Worm (Caenorhabditis elegans) whole organism, L4 larva: ENCODE data around the gene Y53C12B.7.
A peak's percentile ranks its signal among the peaks of the same experiment; 100 is the strongest.

Source experiments
- R02D3.7 ChIP-seq: fragments of 150-350 bp; sonication (generic microtip); optimal IDR thresholded peaks from 3 replicates; lab custom pipeline; 2014; ENCODE audit warnings: missing biosample characterization, missing genetic modification characterization
- T20F7.1 ChIP-seq: fragments of 200-800 bp; sonication (Bioruptor generic); optimal IDR thresholded peaks from 2 replicates; lab custom pipeline; 2018; ENCODE audit warnings: mild to moderate bottlenecking, missing genetic modification characterization, missing compliant biosample characterization
- Y105C5A.15 ChIP-seq: fragments of 200-800 bp; sonication (Bioruptor generic); IDR thresholded peaks from 2 replicates; pipeline ENCODE4 v1.3.6; 2022; ENCODE audit warnings: missing genetic modification characterization, missing compliant biosample characterization
- Y48G9A.11 ChIP-seq: fragments of 200-800 bp; sonication (Bioruptor generic); IDR thresholded peaks from 2 replicates; pipeline ENCODE4 v1.3.6; 2022; ENCODE audit warnings: missing genetic modification reagents, missing genetic modification characterization, missing compliant biosample characterization
- Y75B8A.6 ChIP-seq: fragments of 200-800 bp; sonication (Bioruptor generic); IDR thresholded peaks from 2 replicates; pipeline ENCODE4 v1.3.6; 2022; ENCODE audit warnings: missing genetic modification reagents, missing genetic modification characterization, missing compliant biosample characterization
- ZK337.2 ChIP-seq: fragments of 200-800 bp; sonication (Bioruptor generic); IDR thresholded peaks from 2 replicates; pipeline ENCODE4 v1.3.6; 2022; ENCODE audit warnings: missing genetic modification reagents, missing genetic modification characterization, missing compliant biosample characterization
- ZK546.5 ChIP-seq, 2 experiments: sonication (generic microtip); optimal IDR thresholded peaks; 2 replicates each; lab custom pipeline; 2017; ENCODE audit warnings: missing biosample characterization in 2 of 2, missing genetic modification characterization in 2 of 2
- aly-2 ChIP-seq: sonication (generic microtip); optimal IDR thresholded peaks from 2 replicates; lab custom pipeline; 2018; ENCODE audit warnings: missing biosample characterization, missing genetic modification characterization
- arid-1 ChIP-seq: fragments of 200-800 bp; sonication (Bioruptor generic); conservative IDR thresholded peaks from 2 replicates; pipeline ENCODE4 v1.3.6; 2022; ENCODE audit warnings: missing genetic modification reagents, missing genetic modification characterization, missing compliant biosample characterization
- ceh-20 ChIP-seq: fragments of 200-800 bp; sonication (Bioruptor generic); IDR thresholded peaks from 2 replicates; pipeline ENCODE4 v1.3.6; 2022; ENCODE audit warnings: missing genetic modification reagents, missing genetic modification characterization, missing compliant biosample characterization
- ceh-32 ChIP-seq: sonication (generic microtip); optimal IDR thresholded peaks from 2 replicates; lab custom pipeline; 2016; ENCODE audit warnings: mild to moderate bottlenecking, missing genetic modification characterization, missing compliant biosample characterization; ENCODE audit not compliant: poor library complexity
- ceh-62 ChIP-seq: sonication (generic microtip); optimal IDR thresholded peaks from 2 replicates; lab custom pipeline; 2017; ENCODE audit warnings: missing biosample characterization, missing genetic modification characterization
- ces-1 ChIP-seq: fragments of 150-350 bp; sonication (generic microtip); optimal IDR thresholded peaks from 4 replicates; lab custom pipeline; 2014; ENCODE audit warnings: missing biosample characterization, missing genetic modification reagents, missing genetic modification characterization
- cey-2 ChIP-seq: sonication (generic microtip); optimal IDR thresholded peaks from 3 replicates; lab custom pipeline; 2017; ENCODE audit warnings: missing genetic modification characterization, mild to moderate bottlenecking, missing compliant biosample characterization, antibody characterized with exemption, borderline replicate concordance; ENCODE audit not compliant: insufficient read depth
- daf-12 ChIP-seq: fragments of 150-350 bp; optimal IDR thresholded peaks from 2 replicates; lab custom pipeline; 2014; ENCODE audit warnings: missing biosample characterization, missing genetic modification reagents, missing genetic modification characterization
- daf-16 ChIP-seq, 3 experiments: sonication (generic microtip); optimal IDR thresholded peaks; 2 replicates each; lab custom pipeline; 2016 to 2017; ENCODE audit warnings: missing genetic modification characterization in 3 of 3, missing genetic modification reagents in 3 of 3, mild to moderate bottlenecking in 2 of 3, missing compliant biosample characterization in 2 of 3, missing biosample characterization in 1 of 3, moderate library complexity in 1 of 3
- daf-19 ChIP-seq: fragments of 200-800 bp; sonication (Bioruptor generic); conservative IDR thresholded peaks from 2 replicates; pipeline ENCODE4 v1.3.6; 2022; ENCODE audit warnings: missing genetic modification characterization, missing compliant biosample characterization
- daf-8 ChIP-seq: fragments of 200-800 bp; sonication (Bioruptor generic); IDR thresholded peaks from 2 replicates; pipeline ENCODE4 v1.3.6; 2022; ENCODE audit warnings: missing genetic modification characterization, missing compliant biosample characterization
- dmd-9 ChIP-seq: fragments of 200-800 bp; sonication (Bioruptor generic); IDR thresholded peaks from 2 replicates; pipeline ENCODE4 v1.3.6; 2022; ENCODE audit warnings: missing genetic modification reagents, missing genetic modification characterization, missing compliant biosample characterization
- dpl-1 ChIP-seq: fragments of 150-350 bp; optimal IDR thresholded peaks from 2 replicates; lab custom pipeline; 2014; ENCODE audit warnings: missing biosample characterization, missing genetic modification reagents, missing genetic modification characterization
- egl-27 ChIP-seq: sonication (generic microtip); optimal IDR thresholded peaks from 3 replicates; lab custom pipeline; 2017; ENCODE audit warnings: missing biosample characterization, missing genetic modification reagents, missing genetic modification characterization
- egl-43 ChIP-seq: fragments of 200-800 bp; sonication (Bioruptor generic); IDR thresholded peaks from 2 replicates; pipeline ENCODE4 v1.3.6; 2022; ENCODE audit warnings: missing genetic modification reagents, missing genetic modification characterization, missing compliant biosample characterization
- jun-1 ChIP-seq: fragments of 150-350 bp; optimal IDR thresholded peaks from 2 replicates; lab custom pipeline; 2014; ENCODE audit warnings: missing biosample characterization, missing genetic modification reagents, missing genetic modification characterization
- lim-7 ChIP-seq: fragments of 200-800 bp; sonication (Bioruptor generic); IDR thresholded peaks from 2 replicates; pipeline ENCODE4 v1.3.6; 2022; ENCODE audit warnings: missing genetic modification characterization, missing compliant biosample characterization
- lin-13 ChIP-seq: fragments of 150-350 bp; optimal IDR thresholded peaks from 2 replicates; lab custom pipeline; 2014; ENCODE audit warnings: missing biosample characterization, missing genetic modification reagents, missing genetic modification characterization
- lin-29 ChIP-seq: fragments of 200-800 bp; sonication (Bioruptor generic); IDR thresholded peaks from 2 replicates; pipeline ENCODE4 v1.3.6; 2022; ENCODE audit warnings: missing genetic modification reagents, missing genetic modification characterization, missing compliant biosample characterization
- lin-38 ChIP-seq: fragments of 200-800 bp; sonication (Bioruptor generic); IDR thresholded peaks from 2 replicates; pipeline ENCODE4 v1.3.6; 2022; ENCODE audit warnings: missing genetic modification reagents, missing genetic modification characterization, missing compliant biosample characterization
- lsy-2 ChIP-seq, 2 experiments: fragments of 150-350 bp in 1 of 2; sonication (generic microtip) in 1 of 2; optimal IDR thresholded peaks; 2 replicates each; lab custom pipeline; 2014 to 2017; ENCODE audit warnings: missing biosample characterization in 2 of 2, missing genetic modification characterization in 2 of 2
- madf-5 ChIP-seq, 2 experiments: fragments of 200-800 bp; sonication (Bioruptor generic); IDR thresholded peaks; 2 replicates each; pipeline ENCODE4 v1.3.6; 2022; ENCODE audit warnings: missing compliant biosample characterization in 2 of 2, missing genetic modification characterization in 2 of 2
- mdl-1 ChIP-seq, 2 experiments: fragments of 150-350 bp in 1 of 2; sonication (generic microtip) in 1 of 2; optimal IDR thresholded peaks; 2 replicates each; lab custom pipeline; 2014 to 2017; ENCODE audit warnings: missing biosample characterization in 2 of 2, missing genetic modification characterization in 2 of 2
- mxl-2 ChIP-seq: fragments of 200-800 bp; sonication (Bioruptor generic); conservative IDR thresholded peaks from 2 replicates; pipeline ENCODE4 v1.3.6; 2022; ENCODE audit warnings: missing genetic modification reagents, missing genetic modification characterization, missing compliant biosample characterization
- mxl-3 ChIP-seq: fragments of 200-800 bp; sonication (Bioruptor generic); optimal IDR thresholded peaks from 2 replicates; lab custom pipeline; 2018; ENCODE audit warnings: mild to moderate bottlenecking, missing genetic modification characterization, missing compliant biosample characterization
- nhr-102 ChIP-seq: sonication (generic microtip); optimal IDR thresholded peaks from 2 replicates; lab custom pipeline; 2016; ENCODE audit warnings: mild to moderate bottlenecking, missing genetic modification characterization, moderate library complexity, missing compliant biosample characterization
- nhr-11 ChIP-seq: fragments of 150-350 bp; optimal IDR thresholded peaks from 2 replicates; lab custom pipeline; 2014; ENCODE audit warnings: missing biosample characterization, missing genetic modification characterization
- nhr-237 ChIP-seq: sonication (generic microtip); optimal IDR thresholded peaks from 2 replicates; lab custom pipeline; 2017; ENCODE audit warnings: missing biosample characterization, missing genetic modification characterization
- nhr-41 ChIP-seq: fragments of 200-800 bp; sonication (Bioruptor generic); IDR thresholded peaks from 2 replicates; pipeline ENCODE4 v1.3.6; 2022; ENCODE audit warnings: missing genetic modification reagents, missing genetic modification characterization, missing compliant biosample characterization
- nhr-42 ChIP-seq: fragments of 200-800 bp; sonication (Bioruptor generic); IDR thresholded peaks from 2 replicates; pipeline ENCODE4 v1.3.6; 2022; ENCODE audit warnings: missing genetic modification characterization, missing compliant biosample characterization
- nhr-6 ChIP-seq: fragments of 150-350 bp; optimal IDR thresholded peaks from 2 replicates; lab custom pipeline; 2014; ENCODE audit warnings: missing biosample characterization, missing genetic modification characterization
- nhr-76 ChIP-seq: fragments of 150-350 bp; optimal IDR thresholded peaks from 2 replicates; lab custom pipeline; 2014; ENCODE audit warnings: missing biosample characterization, missing genetic modification characterization
- pqm-1 ChIP-seq: sonication (generic microtip); optimal IDR thresholded peaks from 2 replicates; lab custom pipeline; 2017; ENCODE audit warnings: missing biosample characterization, missing genetic modification characterization
- rbr-2 ChIP-seq: sonication (generic microtip); optimal IDR thresholded peaks from 2 replicates; lab custom pipeline; 2016; ENCODE audit warnings: missing genotype, missing genetic modification characterization, missing compliant biosample characterization
- sdz-12 ChIP-seq: fragments of 200-800 bp; sonication (Bioruptor generic); optimal IDR thresholded peaks from 2 replicates; lab custom pipeline; 2018; ENCODE audit warnings: mild to moderate bottlenecking, missing genetic modification characterization, missing compliant biosample characterization
- skn-1 ChIP-seq: fragments of 150-350 bp; optimal IDR thresholded peaks from 2 replicates; lab custom pipeline; 2014; ENCODE audit warnings: missing biosample characterization, missing genetic modification characterization
- snpc-1.2 ChIP-seq: fragments of 200-800 bp; sonication (Bioruptor generic); IDR thresholded peaks from 2 replicates; pipeline ENCODE4 v1.3.6; 2022; ENCODE audit warnings: missing genetic modification reagents, missing genetic modification characterization, missing compliant biosample characterization
- snpc-4 ChIP-seq: fragments of 150-350 bp; optimal IDR thresholded peaks from 2 replicates; lab custom pipeline; 2014; ENCODE audit warnings: missing biosample characterization, missing genetic modification characterization
- spr-3 ChIP-seq: fragments of 200-800 bp; sonication (Bioruptor generic); optimal IDR thresholded peaks from 2 replicates; lab custom pipeline; 2018; ENCODE audit warnings: mild to moderate bottlenecking, missing genetic modification characterization, missing compliant biosample characterization
- tra-1 ChIP-seq: fragments of 200-800 bp; sonication (Bioruptor generic); IDR thresholded peaks from 2 replicates; pipeline ENCODE4 v1.3.6; 2022; ENCODE audit warnings: missing genetic modification reagents, missing genetic modification characterization, missing compliant biosample characterization
- unc-39 ChIP-seq: sonication (generic microtip); optimal IDR thresholded peaks from 2 replicates; lab custom pipeline; 2017; ENCODE audit warnings: missing biosample characterization, missing genetic modification characterization
- zfp-2 ChIP-seq: sonication (generic microtip); optimal IDR thresholded peaks from 2 replicates; lab custom pipeline; 2016; ENCODE audit warnings: mild to moderate bottlenecking, missing genetic modification characterization, missing compliant biosample characterization
- zip-11 ChIP-seq: fragments of 200-800 bp; sonication (Bioruptor generic); IDR thresholded peaks from 2 replicates; pipeline ENCODE4 v1.3.6; 2022; ENCODE audit warnings: missing genetic modification characterization, missing compliant biosample characterization
- zip-2 ChIP-seq: fragments of 150-350 bp; optimal IDR thresholded peaks from 2 replicates; lab custom pipeline; 2014; ENCODE audit warnings: missing biosample characterization, missing genetic modification characterization

Gene Y53C12B.7

DNA sequence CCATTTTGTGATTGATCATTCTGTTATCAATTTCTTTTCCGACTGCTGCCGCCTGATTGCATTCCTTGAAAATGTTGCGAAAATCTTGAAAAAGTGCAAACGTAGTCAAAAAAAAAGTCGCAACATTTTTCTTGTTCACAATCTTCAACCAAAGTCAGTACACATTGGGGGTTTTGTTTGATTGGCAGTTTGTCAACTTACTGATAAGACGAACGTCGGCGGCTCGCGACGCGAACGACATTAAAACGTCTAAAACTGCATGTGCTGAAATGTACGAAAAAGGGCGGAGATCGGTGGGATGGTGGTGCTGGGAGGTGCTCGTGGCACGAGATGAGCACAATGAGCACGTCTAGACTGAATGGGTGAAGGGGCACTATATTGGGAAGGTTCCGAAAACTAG, 14.2 kb downstream of the Y53C12B.7 start (continued):
- 0 out of 2 replicates have a peak, but pooled peaks have one; percentile 45 for TF ChIP-seq nhr-42 (GFP tag; lab: Robert Waterston, UW)
- no peak for TF ChIP-seq zfp-2 (tag; lab: Kevin White, UChicago)
- peak; percentile 49; the same call in 1 of the 2 replicates for TF ChIP-seq lim-7 (GFP tag; lab: Robert Waterston, UW)
- TF ChIP-seq sdz-12 (GFP tag; lab: Kevin White, UChicago): no peak
- TF ChIP-seq madf-5 (GFP tag; IDR thresholded peaks at IDR 0.05; lab: Robert Waterston, UW): no peak
- 0 out of 2 replicates have a peak, but pooled peaks have one; percentile 7 for TF ChIP-seq arid-1 (GFP tag; lab: Robert Waterston, UW)
- no peak for TF ChIP-seq egl-27 (tag; lab: Kevin White, UChicago)
- TF ChIP-seq dmd-9 (GFP tag; lab: Robert Waterston, UW): no peak
- TF ChIP-seq nhr-11 (tag; lab: Kevin White, UChicago): no peak
- no peak for TF ChIP-seq ceh-20 (GFP tag; lab: Robert Waterston, UW)
- TF ChIP-seq spr-3 (GFP tag; lab: Kevin White, UChicago): peak; percentile 38
- no peak for TF ChIP-seq nhr-76 (tag; lab: Kevin White, UChicago)
- TF ChIP-seq pqm-1 (tag; lab: Kevin White, UChicago): peak; percentile 86
- TF ChIP-seq ZK337.2 (GFP tag; lab: Robert Waterston, UW): no peak
- TF ChIP-seq lsy-2 (tag; optimal IDR thresholded peaks at IDR 0.05; lab: Kevin White, UChicago): peak; percentile 26 to 57
- TF ChIP-seq jun-1 (tag; lab: Kevin White, UChicago): no peak
- peak; percentile 63 for TF ChIP-seq nhr-102 (tag; lab: Kevin White, UChicago)
- no peak for TF ChIP-seq nhr-237 (tag; lab: Kevin White, UChicago)
- peak; percentile 48; the same call in 1 of the 2 replicates for TF ChIP-seq lin-38 (GFP tag; lab: Robert Waterston, UW)
- peak; percentile 61; the same call in 1 of the 2 replicates for TF ChIP-seq egl-43 (GFP tag; lab: Robert Waterston, UW)
- TF ChIP-seq daf-19: no peak
- no peak for TF ChIP-seq aly-2 (tag; lab: Kevin White, UChicago)
- no peak for TF ChIP-seq rbr-2 (tag; lab: Kevin White, UChicago)
- peak in 1 of 2 experiments; percentile 70 for TF ChIP-seq mdl-1 (tag; optimal IDR thresholded peaks at IDR 0.05; lab: Kevin White, UChicago)
- TF ChIP-seq tra-1 (GFP tag; lab: Robert Waterston, UW): peak; percentile 90
- TF ChIP-seq zip-2 (tag; lab: Kevin White, UChicago): no peak
- 0 out of 2 replicates have a peak, but pooled peaks have one; percentile 62 for TF ChIP-seq Y75B8A.6 (GFP tag; lab: Robert Waterston, UW)
- 0 out of 2 replicates have a peak, but pooled peaks have one; percentile 13 for TF ChIP-seq snpc-1.2 (GFP tag; lab: Robert Waterston, UW)
- no peak for TF ChIP-seq ceh-62 (tag; lab: Kevin White, UChicago)
- no peak for TF ChIP-seq daf-12 (tag; lab: Kevin White, UChicago)
- TF ChIP-seq Y105C5A.15 (GFP tag; lab: Robert Waterston, UW): peak; percentile 53; the same call in 1 of the 2 replicates
- TF ChIP-seq skn-1: no peak
- no peak for TF ChIP-seq ceh-32
- TF ChIP-seq Y48G9A.11 (GFP tag; lab: Robert Waterston, UW): no peak
- no peak for TF ChIP-seq dpl-1 (GFP tag; lab: Kevin White, UChicago)
- TF ChIP-seq ZK546.5 (tag; optimal IDR thresholded peaks at IDR 0.05; lab: Kevin White, UChicago): no peak
- peak; percentile 61 for TF ChIP-seq mxl-3
- no peak for TF ChIP-seq unc-39
- TF ChIP-seq cey-2: no peak
- no peak for TF ChIP-seq lin-29 (GFP tag; lab: Robert Waterston, UW)
- TF ChIP-seq ces-1 (GFP tag; lab: Kevin White, UChicago): no peak
- no peak for TF ChIP-seq T20F7.1 (GFP tag; lab: Kevin White, UChicago)
- peak in 1 of 2 experiments; percentile 63 for TF ChIP-seq daf-16 (GFP tag; optimal IDR thresholded peaks at IDR 0.05; lab: Kevin White, UChicago)
- TF ChIP-seq daf-16 (tag; optimal IDR thresholded peaks at IDR 0.05; lab: Kevin White, UChicago): peak; percentile 66
- TF ChIP-seq nhr-41 (GFP tag; lab: Robert Waterston, UW): no peak
- no peak for TF ChIP-seq snpc-4 (tag; lab: Kevin White, UChicago)
- TF ChIP-seq mxl-2 (GFP tag; lab: Robert Waterston, UW): 0 out of 2 replicates have a peak, but pooled peaks have one; percentile 2
- TF ChIP-seq daf-8: no peak
- peak; percentile 25 for TF ChIP-seq nhr-6 (tag; lab: Kevin White, UChicago)
- no peak for TF ChIP-seq R02D3.7 (tag; lab: Kevin White, UChicago)
- TF ChIP-seq zip-11: no peak
- no peak for TF ChIP-seq lin-13 (GFP tag; lab: Kevin White, UChicago)
